Fruit fly (Drosophila melanogaster): ENCODE data around the gene CG10576.

CG10576 gene

DNA sequence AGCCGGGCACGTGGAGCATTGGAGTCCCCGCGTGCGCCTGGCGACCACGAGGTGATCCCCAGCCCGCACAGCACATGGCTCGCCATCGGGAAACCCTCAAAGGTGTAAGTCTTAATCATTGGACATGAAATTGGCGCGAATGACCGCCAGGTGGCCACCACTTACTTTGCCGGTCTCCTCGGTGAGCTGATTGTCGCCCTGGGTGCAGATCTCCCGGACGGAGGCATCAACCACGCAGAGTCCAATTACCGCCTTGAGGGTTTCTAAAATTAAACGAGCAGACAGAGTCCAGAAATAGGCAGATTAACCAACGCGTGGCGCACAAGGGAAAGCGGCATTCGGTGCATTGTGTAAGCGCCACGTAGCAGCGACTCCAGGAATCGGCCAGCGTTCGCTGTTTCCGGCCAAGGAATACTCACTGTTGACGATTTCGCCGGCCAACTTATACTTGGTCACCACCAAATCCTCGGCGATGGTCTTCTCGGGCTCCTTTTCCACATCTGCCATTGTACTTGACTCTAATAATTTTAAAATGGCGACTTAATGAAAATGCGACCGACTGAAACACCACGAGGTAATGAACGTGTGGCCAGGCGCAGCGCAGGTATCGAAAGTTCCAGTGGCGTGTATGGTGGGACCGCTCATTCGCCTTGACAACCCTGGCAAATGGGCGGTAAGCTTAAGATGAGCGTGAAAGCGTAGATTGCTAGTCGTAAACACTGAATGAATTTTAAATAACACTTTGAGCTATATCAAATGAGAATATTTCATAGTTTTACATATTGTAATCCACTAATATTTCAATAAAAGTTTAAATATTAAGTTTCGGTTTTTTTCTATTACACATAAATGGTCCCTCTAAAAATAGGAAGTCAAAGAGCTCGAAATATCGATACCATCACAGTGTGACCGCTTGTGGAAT is at the start of gene CG10576:
Gene CG10576 (minus strand): TSS at position 781 of the 922 bp plus-strand sequence.
- TF ChIP-seq CG8119 (GFP tag; IDR thresholded peaks at IDR 0.05): no peak
- TF ChIP-seq CG10669 (GFP tag; optimal IDR thresholded peaks at IDR 0.05): no peak
- TF ChIP-seq fkh (GFP tag; optimal IDR thresholded peaks at IDR 0.05): no peak
- no peak for TF ChIP-seq Ets96B (tag; optimal IDR thresholded peaks at IDR 0.05)
- TF ChIP-seq Eip78C (GFP tag): no peak
- TF ChIP-seq CG6163 (GFP tag; IDR thresholded peaks at IDR 0.05): no peak
- no peak for TF ChIP-seq net (GFP tag; optimal IDR thresholded peaks at IDR 0.05)
- TF ChIP-seq CG15336 (GFP tag; IDR thresholded peaks at IDR 0.05): no peak
- no peak for TF ChIP-seq Hr4 (GFP tag; optimal IDR thresholded peaks at IDR 0.05)

DNA sequence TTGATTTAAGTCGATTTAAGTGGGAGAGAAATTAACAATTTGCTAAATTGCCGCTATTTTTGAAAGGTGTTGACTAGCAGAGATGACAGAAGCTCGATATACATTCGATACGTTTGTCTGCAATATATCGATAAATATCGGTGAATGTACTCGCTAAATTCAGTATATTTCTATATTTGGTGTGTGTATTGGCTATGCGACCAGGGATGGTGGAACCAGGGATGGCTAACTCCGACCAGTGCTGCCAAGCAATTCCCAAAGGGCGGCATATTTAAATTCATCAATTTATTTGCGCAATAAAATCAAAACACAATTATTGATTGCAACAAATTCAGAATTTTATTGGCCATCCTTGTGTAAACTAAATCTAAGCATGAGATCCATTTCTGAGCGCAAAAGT is 47.5 kb upstream of the CG10576 start, which contains the start of gene mad2:
Gene mad2 (minus strand): TSS at position 78 of the 400 bp plus-strand sequence.
- TF ChIP-seq dac (GFP tag; optimal IDR thresholded peaks at IDR 0.05) (no peak), vri (GFP tag; optimal IDR thresholded peaks at IDR 0.05) (no peak), CG6808 (GFP tag; optimal IDR thresholded peaks at IDR 0.05) (peak; percentile 100), fd85E (GFP tag; optimal IDR thresholded peaks at IDR 0.05) (no peak), spab (GFP tag; optimal IDR thresholded peaks at IDR 0.05) (no peak), fkh (GFP tag; optimal IDR thresholded peaks at IDR 0.05) (peak; percentile 53), CG11902 (GFP tag; optimal IDR thresholded peaks at IDR 0.05) (no peak), Sox15 (GFP tag; optimal IDR thresholded peaks at IDR 0.05) (no peak)

DNA sequence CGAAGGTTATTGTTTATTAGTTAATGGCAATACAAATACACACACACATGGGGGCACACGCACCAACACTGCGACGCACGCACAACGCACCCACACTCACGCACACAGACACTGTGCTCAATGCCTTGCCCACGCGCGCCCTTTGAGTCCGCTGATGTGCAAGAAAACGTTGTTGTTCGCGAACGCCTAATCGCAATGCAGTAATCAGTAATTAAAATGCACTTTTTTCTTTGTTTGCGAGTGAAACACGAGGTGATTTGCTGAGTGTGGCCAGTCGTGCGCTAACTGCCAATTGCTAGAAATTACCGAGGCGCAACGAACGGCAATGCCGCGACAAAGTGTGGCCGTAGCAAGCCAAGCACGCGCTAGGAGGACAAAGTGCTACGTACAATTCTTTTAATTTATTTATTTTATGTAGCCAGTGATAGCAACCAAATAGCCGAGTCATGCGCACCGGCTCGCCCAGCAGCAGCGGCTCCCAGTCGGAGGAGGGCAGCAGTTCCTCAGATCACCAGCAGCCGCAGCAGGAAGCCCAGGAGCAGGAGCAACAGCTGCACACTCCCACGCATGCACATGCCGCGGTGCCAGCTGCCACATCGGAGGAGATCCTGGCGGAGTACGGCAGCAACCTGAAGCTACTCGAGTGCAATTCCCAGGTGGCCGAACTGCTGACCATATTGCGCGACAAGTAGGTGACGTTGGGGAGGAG is 45.3 kb upstream of the CG10576 start, which contains the start of the genes S6k and kri:
Gene S6k (minus strand): TSS at position 299 of the 709 bp plus-strand sequence.
Gene kri (plus strand): TSS at position 341 of the 709 bp plus-strand sequence.
- TF ChIP-seq Sox14 (GFP tag; optimal IDR thresholded peaks at IDR 0.05) (peak; percentile 93), lz (GFP tag; optimal IDR thresholded peaks at IDR 0.05) (peak; percentile 12), ss (GFP tag; optimal IDR thresholded peaks at IDR 0.05) (peak; percentile 49 to 72), CG6276 (GFP tag; optimal IDR thresholded peaks at IDR 0.05) (no peak), Eip78C (GFP tag) (peak; percentile 65), OdsH (GFP tag; optimal IDR thresholded peaks at IDR 0.05) (no peak), CG1621 (tag; optimal IDR thresholded peaks at IDR 0.05) (peak; percentile 33), Smox (GFP tag; optimal IDR thresholded peaks at IDR 0.05) (peak; percentile 3), CG6854 (GFP tag; optimal IDR thresholded peaks at IDR 0.05) (peak; percentile 35), Gug (GFP tag; IDR thresholded peaks at IDR 0.05) (peak; percentile 35; the same call in 1 of the 2 replicates), CG3919 (GFP tag; optimal IDR thresholded peaks at IDR 0.05) (peak; percentile 31), Eip75B (GFP tag; optimal IDR thresholded peaks at IDR 0.05) (peak; percentile 28), CG16779 (tag; optimal IDR thresholded peaks at IDR 0.05) (peak; percentile 56), vri (GFP tag; optimal IDR thresholded peaks at IDR 0.05) (peak; percentile 91), topi (GFP tag; optimal IDR thresholded peaks at IDR 0.05) (peak; percentile 36), Eip93F (GFP tag; optimal IDR thresholded peaks at IDR 0.05) (no peak), CG9139 (GFP tag; optimal IDR thresholded peaks at IDR 0.05) (peak; percentile 14), CG3032 (tag; optimal IDR thresholded peaks at IDR 0.05) (peak; percentile 11), cyc (GFP tag; optimal IDR thresholded peaks at IDR 0.05) (peak; percentile 16), svp (GFP tag) (peak; percentile 90), dsx (GFP tag; optimal IDR thresholded peaks at IDR 0.05; ENCODE audit: poor library complexity, severe bottlenecking) (peak; percentile 43), Lpt (GFP tag; optimal IDR thresholded peaks at IDR 0.05) (peak; percentile 4), spab (GFP tag; optimal IDR thresholded peaks at IDR 0.05) (no peak), CG10631 (GFP tag; optimal IDR thresholded peaks at IDR 0.05) (no peak), pdm3 (GFP tag; optimal IDR thresholded peaks at IDR 0.05) (peak; percentile 5), Ets96B (tag; optimal IDR thresholded peaks at IDR 0.05) (no peak), Hr38 (GFP tag; optimal IDR thresholded peaks at IDR 0.05) (no peak), CG11294 (GFP tag; IDR thresholded peaks at IDR 0.05) (no peak), CG15336 (GFP tag; IDR thresholded peaks at IDR 0.05) (peak; percentile 42; the same call in 1 of the 2 replicates), fkh (GFP tag; optimal IDR thresholded peaks at IDR 0.05) (peak; percentile 79), CG32006 (GFP tag; optimal IDR thresholded peaks at IDR 0.05) (peak; percentile 17), CG6808 (GFP tag; optimal IDR thresholded peaks at IDR 0.05) (peak; percentile 33)

All from whole organism, prepupa.